Worm (Caenorhabditis elegans): ENCODE results near the gene let-92.

Gene let-92

DNA sequence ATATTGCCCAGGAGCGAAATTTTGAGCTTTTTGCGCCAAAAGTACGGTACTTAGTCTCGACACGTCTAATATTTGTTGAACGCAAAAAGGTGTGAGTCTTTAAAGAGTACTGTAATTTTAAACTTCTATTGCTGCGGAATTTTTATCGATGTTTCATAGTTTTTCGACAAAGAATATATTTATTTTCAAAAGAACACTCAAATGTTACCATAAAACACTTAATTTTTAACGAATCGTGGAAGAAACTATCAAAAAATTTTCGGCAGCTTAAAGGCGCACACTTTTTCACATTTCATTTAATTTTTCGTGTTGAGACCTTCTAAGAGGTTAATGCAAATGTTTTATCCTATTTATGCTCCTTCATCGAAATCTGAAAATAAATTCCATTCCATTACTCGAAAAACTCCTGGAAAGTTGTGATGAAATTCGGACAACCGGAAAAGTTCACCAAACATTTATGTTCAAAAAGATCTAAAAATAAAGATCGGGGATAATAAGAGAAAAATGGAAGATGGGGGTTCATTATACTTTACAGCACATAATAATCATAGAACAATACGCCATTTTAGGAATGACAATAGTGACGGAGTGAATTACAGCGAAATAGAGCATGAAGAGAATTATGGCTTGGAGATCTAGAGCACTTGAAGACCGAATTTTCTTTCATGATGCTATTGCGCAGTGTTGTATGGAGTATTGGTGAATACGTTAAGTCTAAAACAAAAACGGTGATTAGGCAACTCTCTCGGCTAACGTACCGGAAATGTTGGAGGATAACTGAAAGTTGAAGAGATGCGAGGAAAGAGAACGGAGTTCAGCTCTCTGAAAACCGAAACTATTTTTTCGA, 38.0 kb upstream of the let-92 start (continued):
- TF ChIP-seq cebp-2 (GFP tag; IDR thresholded peaks at IDR 0.05) (0 out of 2 replicates have a peak, but pooled peaks have one; percentile 21), pbrm-1 (GFP tag; IDR thresholded peaks at IDR 0.05) (peak; percentile 53), nhr-179 (tag; optimal IDR thresholded peaks at IDR 0.05) (no peak), ekl-4 (GFP tag; IDR thresholded peaks at IDR 0.05) (peak; percentile 61; the same call in 1 of the 2 replicates), hmg-1.2 (GFP tag; IDR thresholded peaks at IDR 0.05) (peak; percentile 42; the same call in 1 of the 2 replicates), egl-18 (GFP tag; IDR thresholded peaks at IDR 0.05) (no peak), chd-7 (tag; optimal IDR thresholded peaks at IDR 0.05) (peak; percentile 14), B0035.1 (tag; optimal IDR thresholded peaks at IDR 0.05) (peak; percentile 8), mcd-1 (GFP tag; IDR thresholded peaks at IDR 0.05) (peak; percentile 12; the same call in 1 of the 2 replicates), madf-8 (GFP tag; conservative IDR thresholded peaks at IDR 0.05) (peak; percentile 31), rcor-1 (GFP tag; IDR thresholded peaks at IDR 0.05) (peak; percentile 64), F33H1.4 (GFP tag; IDR thresholded peaks at IDR 0.05) (no peak), pha-4 (tag; optimal IDR thresholded peaks at IDR 0.05) (peak; percentile 53), Y56A3A.18 (GFP tag; IDR thresholded peaks at IDR 0.05) (peak; percentile 63; the same call in 1 of the 2 replicates), snpc-4 (GFP tag; optimal IDR thresholded peaks at IDR 0.05) (no peak), snpc-4 (tag; optimal IDR thresholded peaks at IDR 0.05) (peak in 2 of 4 experiments; percentile 2 to 43), tbp1 (GFP tag; optimal IDR thresholded peaks at IDR 0.05) (peak; percentile 58), akir-1 (GFP tag; optimal IDR thresholded peaks at IDR 0.05) (no peak), ztf-25 (GFP tag; IDR thresholded peaks at IDR 0.05) (peak; percentile 79; the same call in 1 of the 2 replicates), lin-54 (GFP tag; optimal IDR thresholded peaks at IDR 0.05) (peak; percentile 63), F55B11.4 (tag; optimal IDR thresholded peaks at IDR 0.05; ENCODE audit: borderline replicate concordance, insufficient read depth) (no peak), mxl-1 (tag; optimal IDR thresholded peaks at IDR 0.05) (no peak), lsl-1 (GFP tag; optimal IDR thresholded peaks at IDR 0.05) (peak; percentile 27), Y79H2A.3 (GFP tag; conservative IDR thresholded peaks at IDR 0.05) (peak; percentile 92), egrh-3 (GFP tag; IDR thresholded peaks at IDR 0.05) (no peak), hsf-1 (GFP tag; IDR thresholded peaks at IDR 0.05) (peak; percentile 79), C06A6.2 (GFP tag; conservative IDR thresholded peaks at IDR 0.05) (no peak; the same call in 1 of the 2 replicates), hrde-1 (tag; optimal IDR thresholded peaks at IDR 0.05; ENCODE audit: borderline replicate concordance) (peak; percentile 60)

DNA sequence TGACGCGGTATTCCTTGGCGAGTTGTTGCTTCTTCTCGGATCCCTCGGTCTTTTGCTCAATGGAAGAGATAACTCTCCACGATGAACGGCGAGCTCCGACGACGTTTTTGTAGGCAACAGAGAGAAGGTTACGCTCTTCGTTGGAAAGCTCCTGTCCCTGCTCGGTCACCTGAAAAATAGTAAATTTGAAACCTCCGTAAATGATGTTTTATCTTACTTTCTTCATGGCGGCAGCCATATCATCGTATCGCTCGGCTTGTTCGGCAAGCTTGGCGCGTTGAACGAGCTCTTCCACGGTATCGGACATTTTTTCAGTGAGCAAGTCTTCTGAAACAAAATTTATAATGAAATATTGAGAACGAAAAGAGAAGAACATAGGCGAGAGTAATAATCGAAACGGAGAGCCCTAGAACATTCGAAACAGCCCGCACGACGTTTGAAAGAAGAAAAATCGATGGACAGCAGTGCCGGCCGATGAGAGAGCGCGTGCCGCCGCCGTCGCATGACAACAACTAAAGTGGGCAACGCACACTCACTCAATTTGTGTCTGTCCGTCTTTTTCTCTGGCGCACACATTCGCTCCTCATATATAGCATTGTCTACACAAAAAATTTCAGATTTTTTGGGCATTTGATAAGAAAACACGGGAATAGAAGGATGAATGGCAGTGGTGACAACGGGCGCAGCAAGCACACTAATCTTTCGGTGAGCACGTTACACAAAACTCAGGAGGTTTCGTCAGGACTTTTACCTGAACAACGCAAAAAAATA, 36.5 kb upstream of the let-92 start, which contains the start of the genes par-5 and M117.3:
Gene par-5 (minus strand): TSS at position 334 of the 771 bp plus-strand sequence.
Gene M117.3 (plus strand): TSS at position 616 of the 771 bp plus-strand sequence.
- TF ChIP-seq chd-7 (tag; optimal IDR thresholded peaks at IDR 0.05), result peak; percentile 53
- no peak for TF ChIP-seq hlh-12 (tag; optimal IDR thresholded peaks at IDR 0.05)
- peak; percentile 55 for TF ChIP-seq ztf-18 (tag; optimal IDR thresholded peaks at IDR 0.05)
- peak; percentile 45; the same call in 1 of the 2 replicates for TF ChIP-seq dox-1 (GFP tag; IDR thresholded peaks at IDR 0.05)
- TF ChIP-seq athp-1 (tag; optimal IDR thresholded peaks at IDR 0.05), result peak; percentile 70
- TF ChIP-seq D2030.7 (GFP tag; IDR thresholded peaks at IDR 0.05), result peak; percentile 11; the same call in 1 of the 2 replicates
- TF ChIP-seq nhr-120 (GFP tag; IDR thresholded peaks at IDR 0.05), result no peak
- peak; percentile 21 for TF ChIP-seq ztf-26 (tag; optimal IDR thresholded peaks at IDR 0.05)
- no peak; the same call in 1 of the 2 replicates for TF ChIP-seq madf-3 (GFP tag; IDR thresholded peaks at IDR 0.05)
- peak; percentile 65 for TF ChIP-seq K11D2.4 (GFP tag; IDR thresholded peaks at IDR 0.05)
- TF ChIP-seq ztf-22 (GFP tag; optimal IDR thresholded peaks at IDR 0.05), result peak; percentile 16
- peak; percentile 90 for TF ChIP-seq nfyb-1 (GFP tag; IDR thresholded peaks at IDR 0.05)
- no peak for TF ChIP-seq nfya-1 (tag; optimal IDR thresholded peaks at IDR 0.05; ENCODE audit: borderline replicate concordance, insufficient read depth)
- TF ChIP-seq ztf-25 (GFP tag; IDR thresholded peaks at IDR 0.05), result no peak
- TF ChIP-seq F22D6.2 (tag; optimal IDR thresholded peaks at IDR 0.05), result peak; percentile 19
- TF ChIP-seq nhr-90 (tag; optimal IDR thresholded peaks at IDR 0.05), result peak; percentile 27
- no peak for TF ChIP-seq ccch-3 (GFP tag; optimal IDR thresholded peaks at IDR 0.05)
- peak; percentile 33; the same call in 1 of the 2 replicates for TF ChIP-seq attf-6 (GFP tag; IDR thresholded peaks at IDR 0.05)
- TF ChIP-seq hsf-1 (GFP tag; IDR thresholded peaks at IDR 0.05), result peak; percentile 76
- no peak for TF ChIP-seq F39B2.1 (GFP tag; IDR thresholded peaks at IDR 0.05)
- TF ChIP-seq ekl-4 (GFP tag; IDR thresholded peaks at IDR 0.05), result peak; percentile 92
- TF ChIP-seq rcor-1 (GFP tag; IDR thresholded peaks at IDR 0.05), result peak; percentile 57

Data from whole organism, young adult.